Worm (Caenorhabditis elegans) whole organism, late embryonic: ENCODE measurements around the gene F57C12.2.

Experiments
- ama-1 ChIP-seq: fragments of 150-350 bp; optimal IDR thresholded peaks from 2 replicates; lab custom pipeline; 2014
- ceh-14 ChIP-seq: sonication (generic microtip); optimal IDR thresholded peaks from 2 replicates; lab custom pipeline; 2016; ENCODE audit warnings: missing genotype, missing genetic modification characterization, missing compliant biosample characterization
- ceh-18 ChIP-seq: sonication (generic microtip); optimal IDR thresholded peaks from 2 replicates; lab custom pipeline; 2016; ENCODE audit warnings: missing genetic modification characterization, missing compliant biosample characterization
- ceh-30 ChIP-seq: fragments of 150-350 bp; optimal IDR thresholded peaks from 2 replicates; lab custom pipeline; 2014; ENCODE audit warnings: missing biosample characterization, missing genetic modification characterization
- ceh-9 ChIP-seq: sonication (generic microtip); optimal IDR thresholded peaks from 2 replicates; lab custom pipeline; 2016; ENCODE audit warnings: mild to moderate bottlenecking, missing genetic modification characterization, inconsistent platforms, missing compliant biosample characterization
- che-1 ChIP-seq: sonication (generic microtip); optimal IDR thresholded peaks from 2 replicates; lab custom pipeline; 2016; ENCODE audit warnings: mild to moderate bottlenecking, missing genetic modification characterization, missing compliant biosample characterization
- eyg-1 ChIP-seq: sonication (generic microtip); optimal IDR thresholded peaks from 2 replicates; lab custom pipeline; 2016; ENCODE audit warnings: missing genotype, missing genetic modification characterization, missing compliant biosample characterization
- fkh-10 ChIP-seq: fragments of 150-350 bp; optimal IDR thresholded peaks from 2 replicates; lab custom pipeline; 2014; ENCODE audit warnings: missing biosample characterization, missing genetic modification reagents, missing genetic modification characterization
- nhr-11 ChIP-seq: fragments of 150-350 bp; optimal IDR thresholded peaks from 2 replicates; lab custom pipeline; 2014; ENCODE audit warnings: missing biosample characterization, missing genetic modification characterization
- pha-4 ChIP-seq: fragments of 150-350 bp; optimal IDR thresholded peaks from 2 replicates; lab custom pipeline; 2018; ENCODE audit warnings: missing biosample characterization, missing genetic modification reagents, missing genetic modification characterization
- pqm-1 ChIP-seq: sonication (generic microtip); optimal IDR thresholded peaks from 2 replicates; lab custom pipeline; 2016; ENCODE audit warnings: missing genetic modification characterization, missing compliant biosample characterization
- tbx-2 ChIP-seq: sonication (generic microtip); optimal IDR thresholded peaks from 2 replicates; lab custom pipeline; 2016; ENCODE audit warnings: missing genetic modification characterization, missing compliant biosample characterization

DNA sequence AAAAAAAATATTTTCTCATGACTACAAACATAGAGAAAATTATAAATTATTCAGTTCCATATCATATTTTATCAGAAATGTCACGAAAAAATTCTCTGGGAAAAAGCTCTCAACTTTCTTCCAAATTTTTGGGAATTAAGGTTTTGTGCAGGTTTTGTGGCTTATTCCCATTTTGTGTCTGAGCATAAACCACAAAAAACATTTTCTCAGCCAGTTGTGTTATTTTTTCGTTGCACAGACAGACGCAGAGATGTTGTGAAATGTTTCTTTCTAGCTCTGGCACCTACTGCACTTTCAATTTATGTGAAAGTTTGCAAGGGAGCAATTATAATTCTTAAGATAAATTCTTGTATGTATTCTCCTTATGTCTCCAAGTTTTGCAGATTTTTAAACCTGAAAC is 23.9 kb upstream of the F57C12.2 start:
- no peak for TF ChIP-seq ama-1
- TF ChIP-seq eyg-1 (tag; lab: Kevin White, UChicago), result no peak
- no peak for TF ChIP-seq ceh-14 (tag; lab: Kevin White, UChicago)
- no peak for TF ChIP-seq fkh-10 (GFP tag; lab: Kevin White, UChicago)
- no peak for TF ChIP-seq nhr-11 (tag; lab: Kevin White, UChicago)
- TF ChIP-seq ceh-9, result no peak
- TF ChIP-seq ceh-30 (tag; lab: Kevin White, UChicago), result no peak
- TF ChIP-seq pha-4, result no peak
- no peak for TF ChIP-seq pqm-1 (tag; lab: Kevin White, UChicago)
- no peak for TF ChIP-seq ceh-18
- no peak for TF ChIP-seq che-1
- no peak for TF ChIP-seq tbx-2
